Fruit fly (Drosophila melanogaster) S2 (cell line): ENCODE results near the gene CG10340.

Experiments used
- CG8478 ChIP-seq: fragments of >200 bp; optimal IDR thresholded peaks from 2 replicates; lab custom pipeline; 2018
- CTCF ChIP-seq, 2 experiments: fragments of >200 bp; optimal IDR thresholded peaks; 2 replicates each; lab custom pipeline; 2018

The CG10340 gene

DNA sequence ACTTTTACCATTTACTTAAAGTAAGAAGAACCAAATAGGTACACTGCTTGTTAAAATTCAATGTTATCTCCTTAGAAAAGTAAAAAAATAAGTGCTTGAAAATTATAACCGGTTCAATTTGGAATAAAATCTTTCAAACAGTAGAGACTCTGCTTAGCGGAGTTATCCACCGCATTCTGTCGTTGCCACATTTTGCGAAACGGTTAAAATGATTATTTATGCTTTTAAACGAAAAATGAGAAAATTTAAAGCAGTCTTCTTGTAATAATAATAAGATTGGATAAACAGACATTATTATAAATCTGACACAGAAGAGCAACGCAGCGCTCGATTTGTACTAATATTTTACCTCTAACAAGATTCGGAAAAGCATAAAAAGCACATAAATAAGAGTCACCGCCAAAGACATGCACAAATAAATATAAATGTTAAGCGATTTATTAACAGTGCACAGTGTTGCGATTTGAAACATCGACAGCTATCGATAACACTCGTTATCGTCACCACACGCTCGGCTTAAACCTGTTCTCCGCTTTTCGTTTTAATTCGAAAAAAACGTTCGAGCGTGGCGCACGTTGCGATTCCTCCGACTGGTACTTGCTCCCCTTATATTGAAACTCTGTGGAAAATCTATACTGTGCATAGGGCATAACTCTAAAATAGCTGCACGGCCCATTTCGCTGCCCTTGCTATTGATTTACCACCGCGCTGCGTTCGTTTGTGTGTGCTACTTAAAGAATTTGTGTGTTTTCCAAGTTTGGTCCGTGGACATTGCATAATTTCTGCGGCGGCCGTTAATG is 10.8 kb upstream of the CG10340 start, which contains the start of gene Fas1:
Gene Fas1 (plus strand): TSS at position 489 of the 800 bp plus-strand sequence.
- TF ChIP-seq CTCF (optimal IDR thresholded peaks at IDR 0.05; lab: Kevin White, UChicago) (peak; percentile 45 to 66), CG8478 (lab: Kevin White, UChicago) (no peak)

- no peak for TF ChIP-seq CTCF (optimal IDR thresholded peaks at IDR 0.05; lab: Kevin White, UChicago)
- no peak for TF ChIP-seq CG8478 (lab: Kevin White, UChicago)
Measured at dm6 chr3R:16624371-16624749, 10.2 kb upstream of the CG10340 start, which contains the start of gene Ccdc114. TSS of gene Ccdc114 (minus strand) at chr3R:16624717.

- TF ChIP-seq CTCF (optimal IDR thresholded peaks at IDR 0.05; lab: Kevin White, UChicago) (no peak), CG8478 (lab: Kevin White, UChicago) (no peak)
Measured at dm6 chr3R:16620478-16620877, 6.3 kb upstream of the CG10340 start, which contains the start of gene CG14893. TSS of gene CG14893 (plus strand) at chr3R:16620778.

dm6 chr3R:16617650-16618049 is 3.5 kb upstream of the CG10340 start, which contains the start of gene CG17560:
TSS of gene CG17560 (plus strand) at chr3R:16617950.
- no peak for TF ChIP-seq CG8478 (lab: Kevin White, UChicago)
- TF ChIP-seq CTCF (optimal IDR thresholded peaks at IDR 0.05; lab: Kevin White, UChicago), result no peak

DNA sequence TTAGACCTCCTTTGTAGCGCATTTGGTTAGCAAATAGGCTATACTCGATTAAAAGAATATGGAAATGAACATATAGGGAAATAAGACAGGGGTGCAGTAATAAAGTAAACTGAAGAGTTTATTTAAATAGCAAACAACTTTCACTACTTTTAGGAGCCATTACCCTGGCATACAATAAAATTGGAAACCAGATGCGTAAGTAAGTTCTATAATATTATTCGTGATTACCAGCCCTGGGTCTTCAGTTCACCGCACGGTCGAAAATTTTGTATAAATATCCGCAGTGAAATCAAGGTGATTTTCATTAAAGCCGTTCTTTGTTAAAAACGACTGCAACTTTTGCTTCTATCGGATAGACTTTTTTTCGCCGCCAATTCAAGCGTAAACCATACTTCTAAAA is 818 bp upstream of the CG10340 start, which contains the start of gene CG17562:
Gene CG17562 (plus strand): TSS at position 301 of the 400 bp plus-strand sequence.
- TF ChIP-seq CTCF (optimal IDR thresholded peaks at IDR 0.05; lab: Kevin White, UChicago), result no peak
- TF ChIP-seq CG8478 (lab: Kevin White, UChicago), result no peak

DNA sequence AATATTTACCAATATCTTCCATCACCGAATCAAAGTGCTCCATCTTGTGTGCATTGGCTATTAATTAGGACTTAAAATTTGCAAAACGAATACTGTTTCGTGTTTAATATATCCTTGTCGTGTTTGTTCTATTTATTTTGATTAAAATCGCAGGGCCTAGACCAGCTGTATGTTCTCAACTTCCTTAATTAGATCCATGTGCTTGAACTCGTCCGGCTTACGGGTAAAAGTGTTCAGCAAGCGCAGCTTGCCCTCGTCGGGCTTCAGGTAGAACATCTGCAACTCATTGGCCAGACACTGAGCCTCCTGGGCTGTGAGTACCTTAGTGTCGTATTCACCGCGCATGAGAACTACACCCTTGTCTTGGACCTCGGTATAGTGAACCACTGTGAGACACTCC is 891 bp downstream of the CG10340 start, which contains the start of gene CG12783:
Gene CG12783 (minus strand): TSS at position 101 of the 400 bp plus-strand sequence.
- no peak for TF ChIP-seq CG8478 (lab: Kevin White, UChicago)
- TF ChIP-seq CTCF (optimal IDR thresholded peaks at IDR 0.05; lab: Kevin White, UChicago), result no peak

dm6 chr3R:16611240-16611639 is 3.0 kb downstream of the CG10340 start:
- no peak for TF ChIP-seq CTCF (optimal IDR thresholded peaks at IDR 0.05; lab: Kevin White, UChicago)
- no peak for TF ChIP-seq CG8478 (lab: Kevin White, UChicago)

dm6 chr3R:16608920-16609319 is 5.3 kb downstream of the CG10340 start, which contains the start of gene NPF:
TSS of gene NPF (plus strand) at chr3R:16609220.
- TF ChIP-seq CTCF (optimal IDR thresholded peaks at IDR 0.05; lab: Kevin White, UChicago) (no peak), CG8478 (lab: Kevin White, UChicago) (no peak)

dm6 chr3R:16605929-16606328 is 8.3 kb downstream of the CG10340 start:
- no peak for TF ChIP-seq CTCF (optimal IDR thresholded peaks at IDR 0.05; lab: Kevin White, UChicago)

dm6 chr3R:16604715-16605114 is 9.5 kb downstream of the CG10340 start, which contains the start of gene CG10345:
TSS of gene CG10345 (minus strand) at chr3R:16604861.
- TF ChIP-seq CG8478 (lab: Kevin White, UChicago) (no peak), CTCF (optimal IDR thresholded peaks at IDR 0.05; lab: Kevin White, UChicago) (no peak)

- TF ChIP-seq CTCF (optimal IDR thresholded peaks at IDR 0.05; lab: Kevin White, UChicago) (no peak), CG8478 (lab: Kevin White, UChicago) (no peak)
Measured at dm6 chr3R:16600735-16601134, 13.5 kb downstream of the CG10340 start.

DNA sequence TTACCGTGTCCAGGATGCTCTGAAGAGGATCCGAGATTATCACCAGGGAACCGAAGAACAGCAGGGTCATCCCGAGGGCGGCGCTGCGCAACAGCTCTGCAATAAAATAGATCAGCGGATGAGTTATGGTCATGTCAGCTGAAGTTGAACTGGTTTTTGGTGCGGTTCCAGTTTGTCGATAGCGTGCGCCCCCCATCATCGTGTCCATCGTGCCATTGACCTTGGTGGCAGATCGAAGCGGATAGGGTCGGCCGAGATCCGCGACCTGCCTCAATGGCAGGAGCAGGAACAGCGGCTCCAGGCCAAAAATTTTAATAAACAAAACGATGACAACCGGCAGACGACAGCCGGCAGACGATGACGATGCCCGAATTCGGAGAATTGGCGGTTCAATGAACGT is 14.5 kb downstream of the CG10340 start:
- TF ChIP-seq CG8478 (lab: Kevin White, UChicago) (no peak), CTCF (optimal IDR thresholded peaks at IDR 0.05; lab: Kevin White, UChicago) (no peak)

dm6 chr3R:16594961-16595360 is 19.2 kb downstream of the CG10340 start:
- TF ChIP-seq CTCF (optimal IDR thresholded peaks at IDR 0.05; lab: Kevin White, UChicago) (no peak), CG8478 (lab: Kevin White, UChicago) (no peak)

DNA sequence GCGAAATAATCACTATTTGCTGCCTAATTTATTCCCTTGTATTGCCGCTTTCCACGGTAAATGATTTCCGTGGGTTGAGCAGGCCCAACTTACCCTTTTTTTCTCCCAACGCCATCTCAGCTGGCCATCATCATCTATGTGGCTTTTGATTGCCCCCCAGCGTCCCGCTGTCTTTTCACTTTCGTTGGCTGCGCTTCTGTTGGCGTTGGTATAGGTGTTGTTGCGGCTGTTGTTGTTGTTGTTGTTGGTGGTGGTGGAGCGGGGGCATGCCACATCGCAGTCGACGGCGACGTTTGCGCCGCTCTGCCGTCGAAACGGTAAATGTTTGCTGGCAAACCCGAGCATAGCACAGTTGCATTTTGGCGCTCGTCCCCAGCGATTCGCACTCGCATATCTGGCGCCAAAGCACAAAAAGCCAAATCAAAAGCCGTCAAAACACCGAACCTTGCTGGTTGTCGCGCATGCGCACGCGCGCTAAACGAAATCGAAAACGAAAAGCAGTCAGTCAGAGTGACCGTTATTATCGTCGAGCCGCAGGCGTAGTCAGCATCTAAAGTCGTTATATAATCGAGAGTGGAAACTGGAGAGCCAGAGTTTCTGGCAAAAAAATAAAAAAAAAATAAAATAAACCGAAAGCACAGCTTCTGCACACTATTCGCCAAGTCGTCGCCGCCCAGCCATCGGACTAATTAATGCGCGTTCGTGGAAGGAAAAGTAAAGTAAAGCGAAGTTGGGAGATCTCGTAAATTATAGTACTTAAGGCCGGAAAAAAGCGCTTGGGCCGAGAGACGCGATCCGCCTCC is 19.9 kb downstream of the CG10340 start, which contains the start of gene CG14892:
Gene CG14892 (plus strand): TSS at position 359 of the 803 bp plus-strand sequence.
- TF ChIP-seq CG8478 (lab: Kevin White, UChicago) (no peak), CTCF (optimal IDR thresholded peaks at IDR 0.05; lab: Kevin White, UChicago) (no peak)
